Fruit fly (Drosophila melanogaster) whole organism, prepupa: ENCODE results near the gene CG6470.

Experiments used
- CG6163 ChIP-seq: fragments of 200-800 bp; sonication (Bioruptor generic); IDR thresholded peaks from 3 replicates; pipeline ENCODE4 v1.3.6; 2022; ENCODE audit warnings: missing biosample characterization, missing genetic modification characterization
- CG6854 ChIP-seq: fragments of 200-800 bp; sonication (Bioruptor generic); optimal IDR thresholded peaks from 2 replicates; lab custom pipeline; 2017; ENCODE audit warnings: missing biosample characterization, mild to moderate bottlenecking, missing genetic modification characterization
- CG7368 ChIP-seq: fragments of 200-800 bp; sonication (Bioruptor generic); optimal IDR thresholded peaks from 3 replicates; lab custom pipeline; 2016; ENCODE audit warnings: missing biosample characterization, missing genetic modification characterization
- CG8119 ChIP-seq: fragments of 200-800 bp; sonication (Bioruptor generic); IDR thresholded peaks from 3 replicates; pipeline ENCODE4 v1.3.6; 2022; ENCODE audit warnings: missing biosample characterization, missing genetic modification characterization
- Gug ChIP-seq: fragments of 200-800 bp; sonication (Bioruptor generic); IDR thresholded peaks from 2 replicates; pipeline ENCODE4 v1.3.6; 2022; ENCODE audit warnings: missing biosample characterization, missing genetic modification characterization
- Hr38 ChIP-seq: sonication (Bioruptor generic); optimal IDR thresholded peaks from 2 replicates; lab custom pipeline; 2016; ENCODE audit warnings: missing biosample characterization, missing genetic modification characterization
- fkh ChIP-seq: fragments of 200-800 bp; sonication (Bioruptor generic); optimal IDR thresholded peaks from 3 replicates; lab custom pipeline; 2017; ENCODE audit warnings: missing biosample characterization, mild to moderate bottlenecking, missing genetic modification characterization, moderate library complexity

- TF ChIP-seq CG7368 (GFP tag; lab: Kevin White, UChicago) (peak; percentile 59), fkh (GFP tag; lab: Kevin White, UChicago) (no peak), CG8119 (GFP tag; lab: Robert Waterston, UW) (0 out of 3 replicates have a peak, but pooled peaks have one; percentile 24), CG6854 (GFP tag; lab: Kevin White, UChicago) (peak; percentile 53), Gug (GFP tag; lab: Robert Waterston, UW) (no peak), CG6163 (peak; percentile 52; the same call in 1 of the 3 replicates), Hr38 (GFP tag; lab: Kevin White, UChicago) (no peak)
Measured at dm6 chrX:18538204-18538864, 23.7 kb upstream of the CG6470 start.
